Worm (Caenorhabditis elegans): ENCODE data around the gene mrps-22.

- TF ChIP-seq ref-1 (GFP tag; conservative IDR thresholded peaks at IDR 0.05) (no peak; the same call in 1 of the 2 replicates), ztf-23 (GFP tag; IDR thresholded peaks at IDR 0.05) (no peak), ztf-29 (GFP tag; IDR thresholded peaks at IDR 0.05) (no peak), klf-2 (GFP tag; conservative IDR thresholded peaks at IDR 0.05) (no peak)
Observed at ce11 chrII:10543457-10544137, 38.8 kb upstream of the mrps-22 start.
